Worm (Caenorhabditis elegans) whole organism, midembryonic: Measurements from ENCODE around the gene eri-3.

Experiments used
- klf-2 ChIP-seq: fragments of 200-800 bp; sonication (Bioruptor generic); conservative IDR thresholded peaks from 2 replicates; pipeline ENCODE4 v1.3.6; 2022; ENCODE audit warnings: missing genetic modification reagents, missing genetic modification characterization, missing compliant biosample characterization
- tab-1 ChIP-seq: fragments of 200-800 bp; sonication (Bioruptor generic); IDR thresholded peaks from 2 replicates; pipeline ENCODE4 v1.3.6; 2022; ENCODE audit warnings: missing genetic modification characterization, missing compliant biosample characterization
- ztf-29 ChIP-seq: fragments of 200-800 bp; sonication (Bioruptor generic); IDR thresholded peaks from 2 replicates; pipeline ENCODE4 v1.3.6; 2022; ENCODE audit warnings: missing genetic modification reagents, missing genetic modification characterization, missing compliant biosample characterization

ce11 chrII:1105291-1105690 lies 18.0 kb upstream of the eri-3 start:
- no peak for TF ChIP-seq klf-2
- TF ChIP-seq tab-1 = no peak
- TF ChIP-seq ztf-29 (GFP tag; lab: Robert Waterston, UW) = no peak
